Worm (Caenorhabditis elegans): ENCODE measurements around the gene madf-1.

The madf-1 gene

ce11 chrIV:807027-807516 lies 24.6 kb downstream of the madf-1 start, which contains the start of gene Y55F3BL.6:
TSS of gene Y55F3BL.6 (minus strand) at chrIV:807077.
- TF ChIP-seq mxl-3 (GFP tag; optimal IDR thresholded peaks at IDR 0.05) (no peak), sdz-12 (GFP tag; optimal IDR thresholded peaks at IDR 0.05) (no peak), daf-12 (tag; optimal IDR thresholded peaks at IDR 0.05) (no peak), F26F4.8 (GFP tag; conservative IDR thresholded peaks at IDR 0.05) (no peak), mdl-1 (tag; optimal IDR thresholded peaks at IDR 0.05) (no peak), T20F7.1 (GFP tag; optimal IDR thresholded peaks at IDR 0.05) (peak; percentile 21), arid-1 (GFP tag; conservative IDR thresholded peaks at IDR 0.05) (no peak), lin-38 (GFP tag; IDR thresholded peaks at IDR 0.05) (peak; percentile 17; the same call in 1 of the 2 replicates), ces-1 (GFP tag; optimal IDR thresholded peaks at IDR 0.05) (no peak), Y5F2A.4 (GFP tag; optimal IDR thresholded peaks at IDR 0.05) (no peak), Y48G9A.11 (GFP tag; IDR thresholded peaks at IDR 0.05) (peak; percentile 96)

ce11 chrIV:805693-806092 lies 26.0 kb downstream of the madf-1 start:
- no peak for TF ChIP-seq spr-3 (GFP tag; optimal IDR thresholded peaks at IDR 0.05)
- TF ChIP-seq T26A8.4 (GFP tag; IDR thresholded peaks at IDR 0.05), result no peak
- TF ChIP-seq unc-62 (GFP tag; optimal IDR thresholded peaks at IDR 0.05 in 1 of 2), result peak in 1 of 2 experiments; percentile 82
- TF ChIP-seq unc-62 (tag; optimal IDR thresholded peaks at IDR 0.05), result no peak
- peak; percentile 89 for TF ChIP-seq ceh-28 (tag; optimal IDR thresholded peaks at IDR 0.05)

ce11 chrIV:804802-805201 lies 26.9 kb downstream of the madf-1 start, which contains the start of gene Y55F3BL.4:
TSS of gene Y55F3BL.4 (plus strand) at chrIV:805102.
- TF ChIP-seq lin-39 (tag; optimal IDR thresholded peaks at IDR 0.05) (no peak), unc-62 (GFP tag; optimal IDR thresholded peaks at IDR 0.05 in 1 of 2) (peak in 1 of 2 experiments; percentile 36), unc-62 (tag; optimal IDR thresholded peaks at IDR 0.05) (no peak), dpl-1 (GFP tag; optimal IDR thresholded peaks at IDR 0.05) (no peak), nhr-6 (tag; optimal IDR thresholded peaks at IDR 0.05) (no peak)

- TF ChIP-seq vab-7 (GFP tag; IDR thresholded peaks at IDR 0.05), result no peak
- TF ChIP-seq tra-1 (GFP tag; IDR thresholded peaks at IDR 0.05), result no peak
- TF ChIP-seq dmd-9 (GFP tag; IDR thresholded peaks at IDR 0.05), result no peak
- TF ChIP-seq Y48G9A.11 (GFP tag; IDR thresholded peaks at IDR 0.05), result 0 out of 2 replicates have a peak, but pooled peaks have one; percentile 51
- TF ChIP-seq zfp-2 (tag; optimal IDR thresholded peaks at IDR 0.05), result no peak
- no peak for TF ChIP-seq T26A8.4 (GFP tag; IDR thresholded peaks at IDR 0.05)
- TF ChIP-seq hlh-11 (tag; optimal IDR thresholded peaks at IDR 0.05), result no peak
- no peak for TF ChIP-seq mes-2 (tag; optimal IDR thresholded peaks at IDR 0.05; ENCODE audit: poor library complexity, severe bottlenecking)
- no peak for TF ChIP-seq dpl-1 (GFP tag; optimal IDR thresholded peaks at IDR 0.05)
- no peak for TF ChIP-seq ztf-11 (tag; optimal IDR thresholded peaks at IDR 0.05)
- TF ChIP-seq F44E2.7 (GFP tag; IDR thresholded peaks at IDR 0.05), result no peak
- peak; percentile 81 for TF ChIP-seq aha-1 (tag)
- no peak for TF ChIP-seq lsy-2 (tag; optimal IDR thresholded peaks at IDR 0.05)
- no peak for TF ChIP-seq zfp-3 (GFP tag; conservative IDR thresholded peaks at IDR 0.05)
- no peak for TF ChIP-seq duxl-1 (tag; optimal IDR thresholded peaks at IDR 0.05; ENCODE audit: poor library complexity)
- TF ChIP-seq nhr-10 (tag; optimal IDR thresholded peaks at IDR 0.05), result no peak
Measured at ce11 chrIV:801162-801561, 30.5 kb downstream of the madf-1 start.

- TF ChIP-seq spr-3 (GFP tag; optimal IDR thresholded peaks at IDR 0.05) (no peak), Y75B8A.6 (GFP tag; IDR thresholded peaks at IDR 0.05) (no peak), ceh-44 (GFP tag; IDR thresholded peaks at IDR 0.05) (no peak)
Measured at ce11 chrIV:800518-800917, 31.2 kb downstream of the madf-1 start, which contains the start of gene mrpl-46. TSS of gene mrpl-46 (plus strand) at chrIV:800818.

All from whole organism, L4 larva.